Worm (Caenorhabditis elegans) whole organism, dauer: ENCODE data around the gene R09H10.6.
"Not testable (repeated sequence)": the region's sequence is repeated elsewhere in the genome, so short reads cannot be mapped to it uniquely, and the experiment has no call there.

ENCODE experiments used
- unc-62 ChIP-seq: sonication (generic microtip); optimal IDR thresholded peaks from 2 replicates; lab custom pipeline; 2017; ENCODE audit warnings: missing biosample characterization, missing genetic modification reagents, missing genetic modification characterization

The R09H10.6 gene

ce11 chrIV:10596505-10596904 lies 11.9 kb upstream of the R09H10.6 start, which contains the start of gene C43F9.11:
C43F9.11 (plus strand) TSS chrIV:10596805.
- no peak for TF ChIP-seq unc-62 (GFP tag; lab: Kevin White, UChicago)

- no peak for TF ChIP-seq unc-62 (GFP tag; lab: Kevin White, UChicago)
Observed at ce11 chrIV:10599983-10600382, 8.4 kb upstream of the R09H10.6 start, which contains the start of gene R09H10.1. R09H10.1 (plus strand) TSS chrIV:10600283.

- TF ChIP-seq unc-62 (GFP tag; lab: Kevin White, UChicago), result no peak
Observed at ce11 chrIV:10602644-10603043, 5.7 kb upstream of the R09H10.6 start, which contains the start of gene R09H10.2. R09H10.2 (plus strand) TSS chrIV:10602944.

DNA sequence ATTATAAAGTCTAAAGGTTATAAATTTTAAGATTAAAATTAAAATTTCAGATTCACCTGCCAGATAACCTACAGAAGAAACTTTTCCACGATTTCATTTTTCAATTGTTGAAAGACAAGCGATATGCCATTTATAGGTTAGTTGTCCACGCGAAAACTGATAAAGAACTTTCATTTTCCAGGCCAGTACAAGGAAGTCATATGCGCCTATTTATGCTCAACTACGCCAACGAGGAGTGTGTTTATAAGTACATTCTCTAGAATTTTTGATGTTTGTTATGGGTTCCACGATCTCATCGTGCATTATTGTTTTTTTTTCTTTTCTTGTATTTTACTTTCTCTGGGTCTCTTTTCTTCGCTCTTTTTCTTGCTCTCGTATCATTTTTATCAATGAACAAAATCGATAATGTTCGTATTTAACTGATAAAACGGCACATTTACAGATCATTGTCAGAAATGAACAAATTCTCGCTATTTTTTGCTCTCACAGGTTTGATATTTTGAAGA lies 1.7 kb upstream of the R09H10.6 start, which contains the start of gene R09H10.3:
R09H10.3 (plus strand) TSS at position 456 of the 506 bp plus-strand sequence.
- TF ChIP-seq unc-62 (GFP tag; lab: Kevin White, UChicago), result no peak

DNA sequence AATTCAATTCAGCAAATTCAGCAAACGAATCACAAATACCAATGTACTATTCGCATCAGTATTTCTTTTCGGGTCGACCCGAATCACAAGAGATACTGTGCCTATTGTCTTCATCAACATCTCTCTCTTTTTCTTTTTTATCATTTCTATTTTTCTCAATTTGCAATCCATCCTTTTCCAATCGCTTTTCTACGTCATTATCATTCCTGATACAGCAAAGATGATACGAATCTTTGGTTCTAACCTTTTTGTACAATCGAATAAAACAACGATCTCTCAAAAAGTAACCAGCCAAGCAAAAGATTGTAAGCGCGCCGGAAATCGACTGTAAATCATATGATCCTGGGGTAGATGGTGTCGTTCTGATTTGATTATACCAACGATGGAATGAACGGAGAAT lies 1.5 kb downstream of the R09H10.6 start:
- TF ChIP-seq unc-62 (GFP tag; lab: Kevin White, UChicago), result no peak

ce11 chrIV:10612281-10612680 lies 3.9 kb downstream of the R09H10.6 start:
- no peak for TF ChIP-seq unc-62 (GFP tag; lab: Kevin White, UChicago)

- TF ChIP-seq unc-62 (GFP tag; lab: Kevin White, UChicago), result no peak
Observed at ce11 chrIV:10614918-10615477, 6.6 kb downstream of the R09H10.6 start, which contains the start of gene ptr-14. ptr-14 (plus strand) TSS chrIV:10615427.

DNA sequence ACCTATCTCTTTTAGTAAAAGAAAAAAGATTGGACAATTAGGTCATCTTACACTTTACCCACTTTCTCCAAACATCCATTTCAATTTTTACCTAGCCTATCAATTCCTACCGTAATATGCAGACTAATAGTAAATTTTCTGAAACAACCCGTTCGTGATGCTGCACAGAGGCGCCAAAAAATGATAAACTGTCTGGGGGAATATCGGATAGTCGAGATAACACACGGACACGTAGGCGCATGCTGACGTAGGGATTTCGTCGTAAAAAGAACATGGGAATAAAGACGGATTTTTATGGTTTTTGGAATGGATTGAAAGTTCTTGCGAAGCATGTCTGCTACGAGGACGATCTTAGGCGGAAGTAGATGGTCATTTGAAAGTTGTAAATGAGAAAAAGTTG lies 8.0 kb downstream of the R09H10.6 start:
- TF ChIP-seq unc-62 (GFP tag; lab: Kevin White, UChicago), result no peak

ce11 chrIV:10617099-10617498 lies 8.7 kb downstream of the R09H10.6 start:
- TF ChIP-seq unc-62 (GFP tag; lab: Kevin White, UChicago), result no peak

DNA sequence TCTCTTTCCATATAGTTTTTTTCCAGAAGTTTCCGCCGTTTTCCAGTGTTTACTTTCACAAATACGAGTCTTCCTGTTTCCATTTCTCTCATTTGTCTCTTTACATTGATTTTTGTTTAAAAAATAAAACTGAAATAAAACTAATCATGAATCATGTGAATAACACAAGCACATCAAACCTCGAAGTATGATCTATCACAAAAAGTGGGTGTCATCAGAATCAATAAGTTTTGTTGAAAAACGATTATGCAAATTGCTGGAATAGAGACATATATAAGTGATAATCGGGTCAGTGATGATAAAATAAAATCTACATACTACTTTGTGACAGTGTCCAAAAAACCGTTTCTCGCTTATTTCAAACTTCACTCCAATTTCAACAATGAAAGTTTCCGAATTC lies 12.4 kb downstream of the R09H10.6 start, which contains the start of gene R09H10.7:
R09H10.7 (plus strand) TSS at position 301 of the 400 bp plus-strand sequence.
- no peak for TF ChIP-seq unc-62 (GFP tag; lab: Kevin White, UChicago)

ce11 chrIV:10628724-10629123 lies 20.3 kb downstream of the R09H10.6 start, which contains the start of gene R09H10.5:
R09H10.5 (minus strand) TSS chrIV:10628829.
- no peak for TF ChIP-seq unc-62 (GFP tag; lab: Kevin White, UChicago)

DNA sequence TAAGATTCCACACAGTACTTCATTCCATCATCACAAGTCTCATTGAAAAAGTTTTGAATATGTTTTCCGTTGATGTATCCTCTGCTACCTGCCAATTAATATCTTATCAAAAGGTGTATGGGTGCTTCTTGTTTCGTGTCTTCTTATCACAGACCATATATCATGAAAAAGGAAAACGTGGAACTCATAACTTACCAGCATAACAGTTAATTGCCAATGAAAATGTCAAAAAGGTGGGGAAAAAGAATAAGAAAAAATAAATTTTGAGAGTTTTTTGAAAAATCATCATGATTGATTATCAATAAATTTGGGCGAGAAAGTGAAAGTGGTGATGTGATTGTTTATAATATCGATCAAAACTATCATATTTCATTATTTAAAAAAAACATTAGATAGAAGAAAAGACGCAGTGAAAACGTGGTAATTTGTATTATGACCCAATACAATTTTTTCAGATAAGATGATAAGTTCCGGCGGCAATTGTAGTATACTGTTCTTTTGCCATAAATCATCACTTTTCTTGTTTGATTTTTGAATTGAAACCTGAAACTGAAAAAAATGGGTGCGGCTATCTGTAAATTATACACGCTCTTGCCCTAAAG lies 22.7 kb downstream of the R09H10.6 start, which contains the start of gene F56C4.4:
F56C4.4 (minus strand) TSS at position 315 of the 602 bp plus-strand sequence.
- no peak for TF ChIP-seq unc-62 (GFP tag; lab: Kevin White, UChicago)

DNA sequence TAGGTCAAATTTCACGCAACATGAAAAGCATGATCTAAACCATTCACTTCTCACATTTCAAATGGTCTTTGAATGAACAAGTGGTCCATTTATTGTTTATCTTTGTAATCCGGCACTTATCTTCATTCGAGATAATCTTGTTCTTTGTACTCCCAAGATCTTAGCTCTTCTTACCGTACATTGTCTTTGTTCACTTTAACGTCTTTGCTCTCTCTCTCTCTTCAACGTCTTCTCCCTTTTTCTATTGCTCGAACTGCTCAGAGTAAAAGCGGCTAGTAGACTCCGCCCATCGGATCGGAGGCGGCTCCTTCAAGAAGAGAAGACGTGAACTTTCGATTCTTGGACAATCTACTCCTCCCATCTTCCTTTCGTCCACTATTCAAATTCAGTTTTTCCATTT lies 28.3 kb downstream of the R09H10.6 start, which contains the start of gene F56C4.1:
F56C4.1 (plus strand) TSS at position 301 of the 400 bp plus-strand sequence.
- no peak for TF ChIP-seq unc-62 (GFP tag; lab: Kevin White, UChicago)

DNA sequence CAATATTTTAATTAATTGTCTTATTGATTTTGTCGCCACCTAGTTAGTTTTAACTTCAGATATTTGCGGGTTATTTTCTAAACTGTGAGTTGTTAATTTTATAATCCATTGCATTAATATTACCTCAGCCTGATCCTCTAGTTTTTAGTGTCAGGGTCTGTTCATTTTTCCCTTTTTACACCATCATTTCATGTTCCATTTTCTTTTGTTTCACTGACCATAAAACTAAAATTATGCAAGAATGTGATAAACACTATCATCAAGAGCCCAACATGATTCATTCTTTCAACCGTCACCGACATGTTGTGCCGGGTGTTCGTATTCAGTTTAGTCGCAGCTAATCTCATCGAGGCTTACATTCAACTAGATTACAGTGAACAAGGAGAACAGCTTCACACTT lies 30.6 kb downstream of the R09H10.6 start, which contains the start of gene F56C4.2:
F56C4.2 (plus strand) TSS at position 301 of the 400 bp plus-strand sequence.
- TF ChIP-seq unc-62 (GFP tag; lab: Kevin White, UChicago), result no peak

DNA sequence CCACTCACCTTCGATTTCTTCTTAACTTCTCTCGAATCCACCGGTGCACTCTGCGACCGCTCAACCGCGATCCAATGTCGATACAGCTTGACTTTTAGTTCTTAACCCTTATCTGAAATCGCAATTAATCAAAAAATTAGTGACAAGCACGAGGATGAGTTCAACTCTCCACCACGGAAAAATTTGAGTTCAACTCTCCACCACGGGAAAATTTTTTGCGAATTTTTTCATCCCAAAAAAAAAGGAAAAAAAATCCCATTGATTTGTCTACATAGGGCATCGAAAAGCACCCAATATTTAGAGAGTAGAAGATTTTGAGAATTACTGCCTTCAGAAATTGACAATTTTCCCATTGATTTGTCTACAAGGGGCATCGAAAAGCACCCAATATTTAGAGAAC lies 45.7 kb downstream of the R09H10.6 start, which contains the start of gene glb-19:
glb-19 (minus strand) TSS at position 101 of the 400 bp plus-strand sequence.
- TF ChIP-seq unc-62 (GFP tag; lab: Kevin White, UChicago), result not testable (repeated sequence)

DNA sequence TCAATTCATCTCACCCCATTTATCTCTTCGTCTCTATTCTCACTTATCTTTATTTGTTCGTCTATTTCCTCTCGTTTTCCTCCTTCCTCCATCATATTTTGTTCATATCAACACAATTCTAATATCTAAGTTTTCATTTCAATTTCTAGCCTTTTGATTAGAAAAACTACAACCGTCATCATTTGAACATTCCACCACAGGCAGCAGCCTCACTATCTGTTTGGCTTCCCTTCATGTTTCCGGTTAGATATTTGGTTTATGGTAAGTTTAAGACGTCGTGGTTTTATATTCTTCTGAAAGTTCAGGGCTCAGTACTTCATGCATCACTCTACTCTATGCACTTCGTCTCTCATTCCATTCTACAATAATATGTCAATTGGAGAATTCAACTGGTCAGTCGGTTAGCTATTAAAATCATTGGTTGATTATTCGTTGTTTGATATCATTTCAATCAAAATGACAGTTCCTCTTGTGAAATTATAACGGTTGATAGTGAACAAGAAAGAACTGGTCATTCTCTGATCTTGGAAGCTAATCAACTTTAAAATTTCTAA lies 48.5 kb downstream of the R09H10.6 start, which contains the start of gene K08C7.1:
K08C7.1 (plus strand) TSS at position 43 of the 554 bp plus-strand sequence.
- no peak for TF ChIP-seq unc-62 (GFP tag; lab: Kevin White, UChicago)
